Fruit fly (Drosophila melanogaster) S2 (cell line): ENCODE measurements around the gene CG46244.

Experiments used
- CG8478 ChIP-seq: fragments of >200 bp; optimal IDR thresholded peaks from 2 replicates; lab custom pipeline; 2018
- CTCF ChIP-seq, 2 experiments: fragments of >200 bp; optimal IDR thresholded peaks; 2 replicates each; lab custom pipeline; 2018

- TF ChIP-seq CTCF (optimal IDR thresholded peaks at IDR 0.05; lab: Kevin White, UChicago), result peak; percentile 75 to 80
- no peak for TF ChIP-seq CG8478 (lab: Kevin White, UChicago)
These were observed 27.6 kb downstream of the CG46244 start for dm6 chr2L:19634008-19634407.
